Worm (Caenorhabditis elegans): Measurements from ENCODE around the gene T12B3.3.

DNA sequence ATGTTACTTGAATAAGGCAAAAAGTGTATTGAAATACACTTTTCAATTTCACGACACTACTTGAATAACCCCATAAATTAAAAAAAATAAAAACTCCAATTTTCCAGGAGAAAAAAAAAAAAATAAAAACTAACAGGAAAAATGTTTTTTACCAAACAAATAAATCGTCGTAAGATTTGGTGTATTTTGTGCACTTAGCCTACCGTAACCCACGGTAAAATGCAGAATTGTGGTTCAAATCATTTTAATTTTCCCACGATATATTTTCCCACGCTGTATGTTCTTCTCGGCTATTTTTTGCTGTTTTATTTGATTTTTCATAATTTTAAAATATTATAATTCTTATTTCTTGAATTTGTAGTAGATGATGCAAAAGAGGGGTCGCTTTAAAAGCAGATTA, 14.8 kb downstream of the T12B3.3 start:
- TF ChIP-seq ama-1 (optimal IDR thresholded peaks at IDR 0.05) (no peak), hmbx-1 (tag; optimal IDR thresholded peaks at IDR 0.05) (no peak), aly-1 (tag; optimal IDR thresholded peaks at IDR 0.05) (no peak), flt-1 (GFP tag; IDR thresholded peaks at IDR 0.05) (no peak), B0310.2 (tag; optimal IDR thresholded peaks at IDR 0.05) (no peak), hmg-4 (GFP tag; optimal IDR thresholded peaks at IDR 0.05) (no peak), sea-1 (GFP tag; conservative IDR thresholded peaks at IDR 0.05) (no peak), pes-1 (GFP tag; IDR thresholded peaks at IDR 0.05) (no peak), ceh-36 (tag; optimal IDR thresholded peaks at IDR 0.05) (no peak), F13C5.2 (tag; optimal IDR thresholded peaks at IDR 0.05) (no peak), tbx-37 (GFP tag; conservative IDR thresholded peaks at IDR 0.05) (no peak)

Data from whole organism, early embryonic.